Worm (Caenorhabditis elegans) whole organism, L4/young adult: ENCODE measurements around the gene C23H4.8.

Experiments used
- W03F9.2 ChIP-seq: fragments of 150-350 bp; optimal IDR thresholded peaks from 2 replicates; lab custom pipeline; 2014; ENCODE audit warnings: missing biosample characterization, missing genetic modification characterization
- dao-5 ChIP-seq: sonication (generic microtip); optimal IDR thresholded peaks from 2 replicates; lab custom pipeline; 2016; ENCODE audit warnings: missing genotype, missing genetic modification characterization, moderate library complexity, missing compliant biosample characterization
- him-1 ChIP-seq: sonication (generic microtip); optimal IDR thresholded peaks from 2 replicates; lab custom pipeline; 2016; ENCODE audit warnings: missing genotype, missing genetic modification reagents, missing genetic modification characterization, missing compliant biosample characterization

DNA sequence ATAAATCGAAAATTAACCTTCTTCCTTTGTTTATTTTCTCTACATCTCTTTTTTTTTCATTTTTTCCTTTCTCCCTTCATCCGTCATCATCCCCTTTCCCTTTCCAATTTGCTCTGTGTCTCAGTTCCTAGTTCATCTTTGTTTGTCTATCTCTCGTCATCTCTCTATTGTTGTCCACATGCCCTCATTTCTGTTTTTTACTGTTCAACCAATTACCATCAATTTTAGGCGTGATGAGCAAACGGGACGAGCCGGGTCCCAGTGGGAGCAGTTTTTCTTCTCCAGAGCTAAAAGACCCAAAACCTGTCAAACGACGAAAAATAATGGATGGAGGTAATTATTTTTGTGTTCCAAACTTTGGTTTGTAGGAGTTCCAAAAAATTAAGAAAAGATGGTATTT, 18.3 kb downstream of the C23H4.8 start, which contains the start of gene C23H4.6:
- TF ChIP-seq dao-5 (tag; lab: Kevin White, UChicago): no peak
- TF ChIP-seq him-1 (tag; lab: Kevin White, UChicago): no peak
- TF ChIP-seq W03F9.2 (tag; lab: Kevin White, UChicago): no peak
